Worm (Caenorhabditis elegans) whole organism, late embryonic: ENCODE measurements around the gene prx-10.
A peak's percentile ranks its signal among the peaks of the same experiment; 100 is the strongest.

Source experiments
- C38D4.7 ChIP-seq: fragments of 200-800 bp; sonication (Bioruptor generic); optimal IDR thresholded peaks from 2 replicates; lab custom pipeline; 2018; ENCODE audit warnings: mild to moderate bottlenecking, missing genetic modification characterization, moderate library complexity, missing compliant biosample characterization
- F13H6.1 ChIP-seq: sonication (generic microtip); optimal IDR thresholded peaks from 2 replicates; lab custom pipeline; 2016; ENCODE audit warnings: missing genetic modification characterization, missing compliant biosample characterization
- K02D7.2 ChIP-seq: sonication (generic microtip); optimal IDR thresholded peaks from 2 replicates; lab custom pipeline; 2017; ENCODE audit warnings: mild to moderate bottlenecking, missing genetic modification characterization, missing compliant biosample characterization
- T23F11.4 ChIP-seq: fragments of 200-800 bp; sonication (Bioruptor generic); optimal IDR thresholded peaks from 2 replicates; lab custom pipeline; 2018; ENCODE audit warnings: mild to moderate bottlenecking, missing genetic modification characterization, missing compliant biosample characterization
- Y22D7AL.16 ChIP-seq: sonication (generic microtip); optimal IDR thresholded peaks from 2 replicates; lab custom pipeline; 2016; ENCODE audit warnings: missing genetic modification characterization, missing compliant biosample characterization
- ahr-1 ChIP-seq: sonication (generic microtip); optimal IDR thresholded peaks from 2 replicates; lab custom pipeline; 2016; ENCODE audit warnings: missing genetic modification characterization, missing compliant biosample characterization
- ceh-14 ChIP-seq: sonication (generic microtip); optimal IDR thresholded peaks from 2 replicates; lab custom pipeline; 2016; ENCODE audit warnings: missing genotype, missing genetic modification characterization, missing compliant biosample characterization
- ceh-18 ChIP-seq: sonication (generic microtip); optimal IDR thresholded peaks from 2 replicates; lab custom pipeline; 2016; ENCODE audit warnings: missing genetic modification characterization, missing compliant biosample characterization
- ceh-19 ChIP-seq: fragments of 200-800 bp; sonication (Bioruptor generic); optimal IDR thresholded peaks from 2 replicates; lab custom pipeline; 2018; ENCODE audit warnings: mild to moderate bottlenecking, missing genetic modification characterization, missing compliant biosample characterization
- ceh-2 ChIP-seq: sonication (generic microtip); optimal IDR thresholded peaks from 2 replicates; lab custom pipeline; 2016; ENCODE audit warnings: missing genotype, missing genetic modification characterization, missing compliant biosample characterization
- ceh-31 ChIP-seq: sonication (generic microtip); optimal IDR thresholded peaks from 2 replicates; lab custom pipeline; 2016; ENCODE audit warnings: missing genetic modification characterization, missing compliant biosample characterization
- ceh-34 ChIP-seq: sonication (generic microtip); optimal IDR thresholded peaks from 2 replicates; lab custom pipeline; 2016; ENCODE audit warnings: mild to moderate bottlenecking, missing genetic modification characterization, missing compliant biosample characterization
- ceh-6 ChIP-seq: fragments of 200-800 bp; sonication (Bioruptor generic); optimal IDR thresholded peaks from 2 replicates; lab custom pipeline; 2018; ENCODE audit warnings: mild to moderate bottlenecking, missing genetic modification characterization, missing compliant biosample characterization
- che-1 ChIP-seq: sonication (generic microtip); optimal IDR thresholded peaks from 2 replicates; lab custom pipeline; 2016; ENCODE audit warnings: mild to moderate bottlenecking, missing genetic modification characterization, missing compliant biosample characterization
- dmd-4 ChIP-seq: sonication (generic microtip); optimal IDR thresholded peaks from 2 replicates; lab custom pipeline; 2016; ENCODE audit warnings: borderline replicate concordance, missing genetic modification characterization, missing compliant biosample characterization
- dve-1 ChIP-seq: sonication (generic microtip); optimal IDR thresholded peaks from 2 replicates; lab custom pipeline; 2017; ENCODE audit warnings: antibody characterized with exemption, mild to moderate bottlenecking, missing genetic modification characterization, missing compliant biosample characterization
- elt-2 ChIP-seq: sonication (generic microtip); optimal IDR thresholded peaks from 2 replicates; lab custom pipeline; 2016; ENCODE audit warnings: missing genetic modification reagents, missing genetic modification characterization, missing compliant biosample characterization
- ets-4 ChIP-seq: sonication (generic microtip); optimal IDR thresholded peaks from 2 replicates; lab custom pipeline; 2016; ENCODE audit warnings: missing genetic modification characterization, missing compliant biosample characterization
- eyg-1 ChIP-seq: sonication (generic microtip); optimal IDR thresholded peaks from 2 replicates; lab custom pipeline; 2016; ENCODE audit warnings: missing genotype, missing genetic modification characterization, missing compliant biosample characterization
- fkh-6 ChIP-seq: sonication (generic microtip); optimal IDR thresholded peaks from 2 replicates; lab custom pipeline; 2016; ENCODE audit warnings: missing genetic modification characterization, missing compliant biosample characterization
- gmeb-2 ChIP-seq: sonication (generic microtip); optimal IDR thresholded peaks from 2 replicates; lab custom pipeline; 2016; ENCODE audit warnings: missing genetic modification characterization, inconsistent platforms, missing compliant biosample characterization
- hlh-13 ChIP-seq: fragments of 200-800 bp; sonication (Bioruptor generic); optimal IDR thresholded peaks from 2 replicates; lab custom pipeline; 2018; ENCODE audit warnings: mild to moderate bottlenecking, missing genetic modification characterization, missing compliant biosample characterization
- hlh-15 ChIP-seq: sonication (generic microtip); optimal IDR thresholded peaks from 2 replicates; lab custom pipeline; 2016; ENCODE audit warnings: missing genetic modification characterization, missing compliant biosample characterization
- hlh-30 ChIP-seq: sonication (generic microtip); optimal IDR thresholded peaks from 2 replicates; lab custom pipeline; 2017; ENCODE audit warnings: antibody characterized with exemption, missing genetic modification characterization, missing compliant biosample characterization; ENCODE audit not compliant: insufficient read depth
- lim-6 ChIP-seq: sonication (generic microtip); optimal IDR thresholded peaks from 2 replicates; lab custom pipeline; 2016; ENCODE audit warnings: missing genetic modification characterization, missing compliant biosample characterization
- lin-11 ChIP-seq: fragments of 200-800 bp; sonication (Bioruptor generic); optimal IDR thresholded peaks from 2 replicates; lab custom pipeline; 2018; ENCODE audit warnings: mild to moderate bottlenecking, missing genetic modification characterization, missing compliant biosample characterization
- nfya-1 ChIP-seq: sonication (generic microtip); optimal IDR thresholded peaks from 2 replicates; lab custom pipeline; 2017; ENCODE audit warnings: missing genetic modification characterization, mild to moderate bottlenecking, missing compliant biosample characterization, antibody characterized with exemption, moderate library complexity
- nhr-232 ChIP-seq: sonication (generic microtip); optimal IDR thresholded peaks from 2 replicates; lab custom pipeline; 2016; ENCODE audit warnings: missing genetic modification characterization, missing compliant biosample characterization
- pat-9 ChIP-seq: fragments of 200-800 bp; sonication (Bioruptor generic); optimal IDR thresholded peaks from 2 replicates; lab custom pipeline; 2018; ENCODE audit warnings: mild to moderate bottlenecking, missing genetic modification characterization, moderate library complexity, missing compliant biosample characterization
- pha-2 ChIP-seq: sonication (generic microtip); optimal IDR thresholded peaks from 2 replicates; lab custom pipeline; 2017; ENCODE audit warnings: mild to moderate bottlenecking, missing genetic modification characterization, missing compliant biosample characterization
- ref-2 ChIP-seq: sonication (generic microtip); optimal IDR thresholded peaks from 2 replicates; lab custom pipeline; 2016; ENCODE audit warnings: missing genetic modification characterization, missing compliant biosample characterization
- rnt-1 ChIP-seq: sonication (generic microtip); optimal IDR thresholded peaks from 2 replicates; lab custom pipeline; 2016; ENCODE audit warnings: missing genetic modification characterization, missing compliant biosample characterization
- sdc-2 ChIP-seq: sonication (generic microtip); optimal IDR thresholded peaks from 2 replicates; lab custom pipeline; 2016; ENCODE audit warnings: missing genotype, missing genetic modification characterization, missing compliant biosample characterization
- sox-2 ChIP-seq: fragments of 200-800 bp; sonication (Bioruptor generic); IDR thresholded peaks from 2 replicates; pipeline ENCODE4 v1.3.6; 2022; ENCODE audit warnings: missing genetic modification reagents, missing genetic modification characterization, missing compliant biosample characterization
- sox-4 ChIP-seq: sonication (generic microtip); optimal IDR thresholded peaks from 2 replicates; lab custom pipeline; 2017; ENCODE audit warnings: mild to moderate bottlenecking, missing genetic modification characterization, inconsistent platforms, missing compliant biosample characterization
- syd-9 ChIP-seq: sonication (generic microtip); optimal IDR thresholded peaks from 2 replicates; lab custom pipeline; 2016; ENCODE audit warnings: mild to moderate bottlenecking, missing genetic modification characterization, moderate library complexity, missing compliant biosample characterization
- ttx-3 ChIP-seq: sonication (generic microtip); optimal IDR thresholded peaks from 2 replicates; lab custom pipeline; 2016; ENCODE audit warnings: missing genetic modification reagents, missing genetic modification characterization, missing compliant biosample characterization
- unc-3 ChIP-seq, 2 experiments: fragments of 200-800 bp in 1 of 2; sonication (Bioruptor generic) in 1 of 2; sonication (generic microtip) in 1 of 2; conservative IDR thresholded peaks in 1 of 2; optimal IDR thresholded peaks in 1 of 2; 2 replicates each; pipeline versions ENCODE4 v1.3.6 to Lab custom; 2016 to 2022; ENCODE audit warnings: missing compliant biosample characterization in 2 of 2, missing genetic modification characterization in 2 of 2, missing genetic modification reagents in 1 of 2
- unc-55 ChIP-seq: sonication (generic microtip); optimal IDR thresholded peaks from 2 replicates; lab custom pipeline; 2017; ENCODE audit warnings: missing biosample characterization, missing genetic modification reagents, missing genetic modification characterization
- unc-86 ChIP-seq: sonication (generic microtip); optimal IDR thresholded peaks from 2 replicates; lab custom pipeline; 2016; ENCODE audit warnings: missing genetic modification characterization, missing compliant biosample characterization
- zip-5 ChIP-seq: sonication (generic microtip); optimal IDR thresholded peaks from 2 replicates; lab custom pipeline; 2016; ENCODE audit warnings: missing genetic modification characterization, missing compliant biosample characterization
- ztf-16 ChIP-seq: sonication (generic microtip); optimal IDR thresholded peaks from 2 replicates; lab custom pipeline; 2017; ENCODE audit warnings: missing genetic modification characterization, missing compliant biosample characterization

prx-10 gene

ce11 chrIII:5210269-5210668 lies 25.9 kb upstream of the prx-10 start:
- TF ChIP-seq nfya-1 (tag; lab: Kevin White, UChicago): no peak
- TF ChIP-seq gmeb-2: no peak
- peak; percentile 12 for TF ChIP-seq unc-55 (GFP tag; lab: Kevin White, UChicago)

- TF ChIP-seq sox-2 (GFP tag; lab: Robert Waterston, UW): peak; percentile 17; the same call in 1 of the 2 replicates
- peak; percentile 82 for TF ChIP-seq ceh-19 (GFP tag; lab: Kevin White, UChicago)
- peak; percentile 1 for TF ChIP-seq nfya-1 (tag; lab: Kevin White, UChicago)
- peak; percentile 83 for TF ChIP-seq ref-2 (tag; lab: Kevin White, UChicago)
- TF ChIP-seq hlh-13 (GFP tag; lab: Kevin White, UChicago): peak; percentile 25
- peak; percentile 73 for TF ChIP-seq ceh-34 (tag; lab: Kevin White, UChicago)
- peak; percentile 61; the same call in 1 of the 2 replicates for TF ChIP-seq unc-3 (GFP tag; conservative IDR thresholded peaks at IDR 0.05; lab: Robert Waterston, UW)
- peak; percentile 48 for TF ChIP-seq unc-3 (tag; optimal IDR thresholded peaks at IDR 0.05; lab: Kevin White, UChicago)
- peak; percentile 64 for TF ChIP-seq C38D4.7 (GFP tag; lab: Kevin White, UChicago)
- peak; percentile 74 for TF ChIP-seq elt-2 (tag; lab: Kevin White, UChicago)
- peak; percentile 43 for TF ChIP-seq pat-9 (tag; lab: Kevin White, UChicago)
- peak; percentile 4 for TF ChIP-seq zip-5 (tag; lab: Kevin White, UChicago)
- peak; percentile 72 for TF ChIP-seq syd-9 (tag; lab: Kevin White, UChicago)
- peak; percentile 62 for TF ChIP-seq ceh-2 (tag; lab: Kevin White, UChicago)
- peak; percentile 69 for TF ChIP-seq che-1 (tag; lab: Kevin White, UChicago)
- TF ChIP-seq ttx-3 (tag; lab: Kevin White, UChicago): peak; percentile 3
- TF ChIP-seq ceh-14 (tag; lab: Kevin White, UChicago): peak; percentile 41
- peak; percentile 49 for TF ChIP-seq sdc-2 (tag; lab: Kevin White, UChicago)
- peak; percentile 52 for TF ChIP-seq K02D7.2 (tag; lab: Kevin White, UChicago)
- peak; percentile 65 for TF ChIP-seq nhr-232 (tag; lab: Kevin White, UChicago)
- TF ChIP-seq hlh-30 (tag; lab: Kevin White, UChicago): peak; percentile 42
- TF ChIP-seq lin-11 (tag; lab: Kevin White, UChicago): peak; percentile 63
- peak; percentile 72 for TF ChIP-seq dmd-4 (tag; lab: Kevin White, UChicago)
- TF ChIP-seq gmeb-2: peak; percentile 43
- TF ChIP-seq fkh-6 (tag; lab: Kevin White, UChicago): peak; percentile 62
- TF ChIP-seq lim-6 (tag; lab: Kevin White, UChicago): peak; percentile 33
- peak; percentile 70 for TF ChIP-seq pha-2 (tag; lab: Kevin White, UChicago)
- TF ChIP-seq F13H6.1 (tag; lab: Kevin White, UChicago): peak; percentile 23
- peak; percentile 10 for TF ChIP-seq ztf-16 (tag; lab: Kevin White, UChicago)
- peak; percentile 60 for TF ChIP-seq hlh-15 (tag; lab: Kevin White, UChicago)
- peak; percentile 46 for TF ChIP-seq eyg-1
- peak; percentile 73 for TF ChIP-seq ceh-18 (tag; lab: Kevin White, UChicago)
- peak; percentile 68 for TF ChIP-seq ets-4
- peak; percentile 45 for TF ChIP-seq unc-86 (tag; lab: Kevin White, UChicago)
- TF ChIP-seq ahr-1: peak; percentile 20
- TF ChIP-seq rnt-1 (tag; lab: Kevin White, UChicago): peak; percentile 25
- TF ChIP-seq Y22D7AL.16 (tag; lab: Kevin White, UChicago): peak; percentile 65
- peak; percentile 63 for TF ChIP-seq sox-4
- TF ChIP-seq ceh-6: peak; percentile 66
- TF ChIP-seq dve-1: peak; percentile 25
- TF ChIP-seq T23F11.4: peak; percentile 30
- TF ChIP-seq ceh-31: peak; percentile 54
- TF ChIP-seq, all 69 proteins: peak for 41; not testable (repeated sequence) for 28
Measured at ce11 chrIII:5211137-5211648, 25.0 kb upstream of the prx-10 start.
